Worm (Caenorhabditis elegans) whole organism, L4 larva: ENCODE measurements around the gene tsn-1.

Experiments
- daf-12 ChIP-seq: fragments of 150-350 bp; optimal IDR thresholded peaks from 2 replicates; lab custom pipeline; 2014; ENCODE audit warnings: missing biosample characterization, missing genetic modification reagents, missing genetic modification characterization
- dmd-6 ChIP-seq: fragments of 200-800 bp; sonication (Bioruptor generic); IDR thresholded peaks from 2 replicates; pipeline ENCODE4 v1.3.6; 2022; ENCODE audit warnings: missing genetic modification reagents, missing genetic modification characterization, missing compliant biosample characterization
- lin-13 ChIP-seq: fragments of 150-350 bp; optimal IDR thresholded peaks from 2 replicates; lab custom pipeline; 2014; ENCODE audit warnings: missing biosample characterization, missing genetic modification reagents, missing genetic modification characterization
- lsy-2 ChIP-seq, 2 experiments: fragments of 150-350 bp in 1 of 2; sonication (generic microtip) in 1 of 2; optimal IDR thresholded peaks; 2 replicates each; lab custom pipeline; 2014 to 2017; ENCODE audit warnings: missing biosample characterization in 2 of 2, missing genetic modification characterization in 2 of 2
- pqm-1 ChIP-seq: sonication (generic microtip); optimal IDR thresholded peaks from 2 replicates; lab custom pipeline; 2017; ENCODE audit warnings: missing biosample characterization, missing genetic modification characterization
- unc-130 ChIP-seq: sonication (generic microtip); optimal IDR thresholded peaks from 2 replicates; lab custom pipeline; 2016; ENCODE audit warnings: missing genetic modification reagents, missing genetic modification characterization, missing compliant biosample characterization
- unc-62 ChIP-seq, 3 experiments: fragments of 150-350 bp in 1 of 3; sonication (generic microtip); optimal IDR thresholded peaks in 2 of 3; peaks in 1 of 3; 1 replicate in 1 of 3; 2 replicates in 2 of 3; lab custom pipeline; 2014 to 2017; ENCODE audit warnings: missing biosample characterization in 3 of 3, missing genetic modification characterization in 3 of 3, missing genetic modification reagents in 3 of 3, missing genotype in 1 of 3

DNA sequence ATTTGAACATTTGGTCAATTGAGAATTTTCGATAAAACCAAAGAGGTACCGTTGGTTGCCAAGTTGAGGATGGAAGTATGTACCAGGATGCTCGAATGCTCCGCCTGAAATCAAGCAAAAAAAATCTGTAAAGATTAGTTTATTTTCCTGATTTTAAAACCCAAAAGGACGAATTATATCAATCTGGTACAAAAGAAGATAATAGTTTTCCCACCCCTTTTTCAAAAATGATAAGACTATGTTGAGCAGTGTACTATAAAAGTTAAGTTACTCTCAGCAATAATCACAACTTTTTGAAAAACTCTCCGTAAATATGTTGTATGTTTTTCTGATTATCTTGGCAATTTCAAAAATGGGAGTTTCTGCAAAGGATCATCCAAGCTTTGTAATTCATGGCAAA, 51.8 kb downstream of the tsn-1 start, which contains the start of gene F26G1.3:
- no peak for TF ChIP-seq lin-13 (GFP tag; lab: Kevin White, UChicago)
- TF ChIP-seq daf-12 (tag; lab: Kevin White, UChicago): no peak
- TF ChIP-seq unc-130 (GFP tag; lab: Kevin White, UChicago): no peak
- no peak for TF ChIP-seq pqm-1
- TF ChIP-seq dmd-6: no peak
- TF ChIP-seq lsy-2 (tag; optimal IDR thresholded peaks at IDR 0.05; lab: Kevin White, UChicago): no peak
- no peak for TF ChIP-seq unc-62 (GFP tag; optimal IDR thresholded peaks at IDR 0.05 in 1 of 2; lab: Kevin White, UChicago)
- TF ChIP-seq unc-62 (tag; optimal IDR thresholded peaks at IDR 0.05; lab: Kevin White, UChicago): no peak
